Fruit fly (Drosophila melanogaster) whole organism, embryonic: ENCODE results near the gene sinu.

ENCODE experiments used
- Atf3 ChIP-seq: fragments of 200-800 bp; sonication (Bioruptor generic); optimal IDR thresholded peaks from 3 replicates; lab custom pipeline; 2016; ENCODE audit warnings: missing biosample characterization, missing genetic modification characterization
- BEAF-32 ChIP-seq: fragments of 200-800 bp; sonication (Bioruptor generic); optimal IDR thresholded peaks from 3 replicates; lab custom pipeline; 2017; ENCODE audit warnings: missing biosample characterization, missing genetic modification characterization, mild to moderate bottlenecking, moderate library complexity, missing genetic modification reagents
- CG10431 ChIP-seq: fragments of 200-800 bp; sonication (Bioruptor generic); optimal IDR thresholded peaks from 3 replicates; lab custom pipeline; 2018; ENCODE audit warnings: missing biosample characterization, mild to moderate bottlenecking, missing genetic modification characterization
- CG12104 ChIP-seq: fragments of 200-800 bp; sonication (Bioruptor generic); optimal IDR thresholded peaks from 3 replicates; lab custom pipeline; 2016; ENCODE audit warnings: missing biosample characterization, missing genetic modification characterization
- CG13424 ChIP-seq: fragments of 200-800 bp; sonication (Bioruptor generic); optimal IDR thresholded peaks from 2 replicates; lab custom pipeline; 2019; ENCODE audit warnings: missing biosample characterization, mild to moderate bottlenecking, missing genetic modification characterization, moderate library complexity
- CG1602 ChIP-seq: fragments of 200-800 bp; sonication (Bioruptor generic); optimal IDR thresholded peaks from 3 replicates; lab custom pipeline; 2016; ENCODE audit warnings: missing biosample characterization, missing genetic modification characterization
- CG16779 ChIP-seq: fragments of 200-800 bp; sonication (Bioruptor generic); IDR thresholded peaks from 2 replicates; pipeline ENCODE4 v1.3.6; 2022; ENCODE audit warnings: missing biosample characterization, missing genetic modification characterization
- CG17359 ChIP-seq: fragments of 200-800 bp; sonication (Bioruptor generic); optimal IDR thresholded peaks from 3 replicates; lab custom pipeline; 2018; ENCODE audit warnings: missing biosample characterization, mild to moderate bottlenecking, missing genetic modification characterization, moderate library complexity
- CG17568 ChIP-seq: fragments of 200-800 bp; sonication (Bioruptor generic); optimal IDR thresholded peaks from 2 replicates; lab custom pipeline; 2018; ENCODE audit warnings: missing biosample characterization, mild to moderate bottlenecking, missing genetic modification characterization, moderate library complexity
- CG3065 ChIP-seq: fragments of 200-800 bp; sonication (Bioruptor generic); optimal IDR thresholded peaks from 2 replicates; lab custom pipeline; 2016; ENCODE audit warnings: missing biosample characterization, missing genetic modification characterization
- CG31224 ChIP-seq: fragments of 200-800 bp; sonication (Bioruptor generic); IDR thresholded peaks from 2 replicates; pipeline ENCODE4 v1.3.6; 2022; ENCODE audit warnings: missing biosample characterization, missing genetic modification characterization
- CG31388 ChIP-seq: fragments of 200-800 bp; sonication (Bioruptor generic); optimal IDR thresholded peaks from 2 replicates; lab custom pipeline; 2016; ENCODE audit warnings: missing biosample characterization, missing genetic modification characterization
- CG3163 ChIP-seq: fragments of 200-800 bp; sonication (Bioruptor generic); optimal IDR thresholded peaks from 3 replicates; lab custom pipeline; 2016; ENCODE audit warnings: missing biosample characterization, missing genetic modification characterization
- CG42726 ChIP-seq: fragments of 200-800 bp; sonication (Bioruptor generic); IDR thresholded peaks from 2 replicates; pipeline ENCODE4 v1.3.6; 2022; ENCODE audit warnings: missing biosample characterization, missing genetic modification characterization; ENCODE audit not compliant: partially characterized antibody
- CG4360 ChIP-seq: fragments of 200-800 bp; sonication (Bioruptor generic); IDR thresholded peaks from 2 replicates; pipeline ENCODE4 v1.3.6; 2022; ENCODE audit warnings: missing biosample characterization, missing genetic modification characterization
- CG4854 ChIP-seq: fragments of 200-800 bp; sonication (Bioruptor generic); optimal IDR thresholded peaks from 2 replicates; lab custom pipeline; 2016; ENCODE audit warnings: missing biosample characterization, missing genetic modification characterization, inconsistent platforms
- CG6689 ChIP-seq: fragments of 200-800 bp; sonication (Bioruptor generic); IDR thresholded peaks from 2 replicates; pipeline ENCODE4 v1.3.6; 2022; ENCODE audit warnings: missing biosample characterization, missing genetic modification characterization
- CG7271 ChIP-seq: fragments of 200-800 bp; sonication (Bioruptor generic); optimal IDR thresholded peaks from 2 replicates; lab custom pipeline; 2018; ENCODE audit warnings: missing biosample characterization, mild to moderate bottlenecking, missing genetic modification characterization, moderate library complexity
- CG8765 ChIP-seq: fragments of 200-800 bp; sonication (Bioruptor generic); IDR thresholded peaks from 2 replicates; pipeline ENCODE4 v1.3.6; 2022; ENCODE audit warnings: missing biosample characterization, missing genetic modification characterization
- CG9215 ChIP-seq: fragments of 200-800 bp; sonication (Bioruptor generic); IDR thresholded peaks from 2 replicates; pipeline ENCODE4 v1.3.6; 2022; ENCODE audit warnings: missing biosample characterization, missing genetic modification characterization
- D ChIP-seq, 2 experiments: fragments of 200-800 bp in 1 of 2; fragments of >200 bp in 1 of 2; sonication (Bioruptor generic) in 1 of 2; optimal IDR thresholded peaks; 2 replicates in 1 of 2; 3 replicates in 1 of 2; lab custom pipeline; 2017; ENCODE audit warnings: mild to moderate bottlenecking in 1 of 2, missing biosample characterization in 1 of 2, missing genetic modification characterization in 1 of 2, missing genetic modification reagents in 1 of 2
- D19B ChIP-seq: fragments of 200-800 bp; sonication (Bioruptor generic); optimal IDR thresholded peaks from 2 replicates; lab custom pipeline; 2017; ENCODE audit warnings: missing biosample characterization, mild to moderate bottlenecking, missing genetic modification characterization
- Dip3 ChIP-seq: fragments of 200-800 bp; sonication (Bioruptor generic); optimal IDR thresholded peaks from 3 replicates; lab custom pipeline; 2016; ENCODE audit warnings: missing biosample characterization, missing genetic modification characterization
- Dll ChIP-seq: fragments of 200-800 bp; sonication (Bioruptor generic); IDR thresholded peaks from 4 replicates; pipeline ENCODE4 v1.3.6; 2022; ENCODE audit warnings: missing biosample characterization, missing genetic modification characterization; ENCODE audit not compliant: partially characterized antibody
- Drgx ChIP-seq: fragments of 200-800 bp; sonication (Bioruptor generic); IDR thresholded peaks from 2 replicates; pipeline ENCODE4 v1.3.6; 2022; ENCODE audit warnings: missing biosample characterization, missing genetic modification characterization
- Hey ChIP-seq: fragments of 200-800 bp; sonication (Bioruptor generic); optimal IDR thresholded peaks from 3 replicates; lab custom pipeline; 2018; ENCODE audit warnings: missing biosample characterization, mild to moderate bottlenecking, missing genetic modification characterization
- Hr39 ChIP-seq: fragments of >200 bp; optimal IDR thresholded peaks from 2 replicates; lab custom pipeline; 2017
- Hr78 ChIP-seq, 2 experiments: fragments of 200-800 bp in 1 of 2; fragments of >200 bp in 1 of 2; sonication (Bioruptor generic) in 1 of 2; optimal IDR thresholded peaks; 2 replicates each; lab custom pipeline; 2017 to 2019; ENCODE audit warnings: missing biosample characterization in 2 of 2, missing genetic modification characterization in 2 of 2, mild to moderate bottlenecking in 1 of 2, moderate library complexity in 1 of 2
- Med ChIP-seq: fragments of 200-800 bp; sonication (Bioruptor generic); peaks from one replicate; lab custom pipeline; 2016; ENCODE audit warnings: missing biosample characterization, missing genetic modification characterization, mild to moderate bottlenecking, inconsistent platforms, moderate library complexity
- NC2β ChIP-seq: fragments of 200-800 bp; sonication (Bioruptor generic); optimal IDR thresholded peaks from 2 replicates; lab custom pipeline; 2016; ENCODE audit warnings: missing biosample characterization, missing genetic modification characterization
- Pdp1 ChIP-seq, 2 experiments: fragments of 200-800 bp; sonication (Bioruptor generic); optimal IDR thresholded peaks; 3 replicates each; lab custom pipeline; 2016; ENCODE audit warnings: missing biosample characterization in 2 of 2, missing genetic modification characterization in 2 of 2, mild to moderate bottlenecking in 1 of 2, moderate library complexity in 1 of 2
- Sin3A ChIP-seq: fragments of >200 bp; optimal IDR thresholded peaks from 2 replicates; lab custom pipeline; 2018
- TFAM ChIP-seq: fragments of 200-800 bp; sonication (Bioruptor generic); optimal IDR thresholded peaks from 2 replicates; lab custom pipeline; 2017; ENCODE audit warnings: missing biosample characterization, missing genetic modification characterization, inconsistent platforms
- ase ChIP-seq: fragments of 200-800 bp; sonication (Bioruptor generic); IDR thresholded peaks from 3 replicates; pipeline ENCODE4 v1.3.6; 2022; ENCODE audit warnings: missing biosample characterization, missing genetic modification characterization
- bowl ChIP-seq: fragments of 200-800 bp; sonication (Bioruptor generic); IDR thresholded peaks from 2 replicates; pipeline ENCODE4 v1.3.6; 2022; ENCODE audit warnings: missing biosample characterization, missing genetic modification characterization
- cwo ChIP-seq: fragments of 200-800 bp; sonication (Bioruptor generic); optimal IDR thresholded peaks from 3 replicates; lab custom pipeline; 2017; ENCODE audit warnings: missing biosample characterization, missing genetic modification characterization, mild to moderate bottlenecking, moderate library complexity, missing genetic modification reagents
- danr ChIP-seq: fragments of 200-800 bp; sonication (Bioruptor generic); IDR thresholded peaks from 2 replicates; pipeline ENCODE4 v1.3.6; 2022; ENCODE audit warnings: missing biosample characterization, missing genetic modification characterization
- dysf ChIP-seq: fragments of 200-800 bp; sonication (Bioruptor generic); IDR thresholded peaks from 3 replicates; pipeline ENCODE4 v1.3.6; 2022; ENCODE audit warnings: missing biosample characterization, missing genetic modification characterization
- esg ChIP-seq: fragments of 200-800 bp; sonication (Bioruptor generic); conservative IDR thresholded peaks from 2 replicates; pipeline ENCODE4 v1.3.6; 2022; ENCODE audit warnings: missing biosample characterization, missing genetic modification characterization
- eyg ChIP-seq: fragments of 200-800 bp; sonication (Bioruptor generic); optimal IDR thresholded peaks from 3 replicates; lab custom pipeline; 2016; ENCODE audit warnings: missing biosample characterization, missing genetic modification characterization
- grn ChIP-seq: fragments of 200-800 bp; sonication (Bioruptor generic); optimal IDR thresholded peaks from 3 replicates; lab custom pipeline; 2017; ENCODE audit warnings: missing biosample characterization, missing genetic modification characterization
- gt ChIP-seq: fragments of 200-800 bp; sonication (Bioruptor generic); IDR thresholded peaks from 2 replicates; pipeline ENCODE4 v1.3.6; 2022; ENCODE audit warnings: missing biosample characterization, missing genetic modification characterization
- oc ChIP-seq: fragments of 200-800 bp; sonication (Bioruptor generic); optimal IDR thresholded peaks from 2 replicates; lab custom pipeline; 2018; ENCODE audit warnings: missing biosample characterization, mild to moderate bottlenecking, missing genetic modification characterization, moderate library complexity
- otp ChIP-seq: fragments of 200-800 bp; sonication (Bioruptor generic); IDR thresholded peaks from 3 replicates; pipeline ENCODE4, ENCODE4 v1.3.6; 2022; ENCODE audit warnings: missing biosample characterization, missing genetic modification characterization
- pb ChIP-seq: fragments of 200-800 bp; sonication (Bioruptor generic); optimal IDR thresholded peaks from 3 replicates; lab custom pipeline; 2016; ENCODE audit warnings: missing biosample characterization, missing genetic modification characterization
- pfk ChIP-seq: fragments of 200-800 bp; sonication (Bioruptor generic); optimal IDR thresholded peaks from 2 replicates; lab custom pipeline; 2018; ENCODE audit warnings: missing biosample characterization, mild to moderate bottlenecking, missing genetic modification characterization, moderate library complexity
- pnt ChIP-seq: fragments of 200-800 bp; sonication (Bioruptor generic); optimal IDR thresholded peaks from 3 replicates; lab custom pipeline; 2016; ENCODE audit warnings: missing biosample characterization, missing genetic modification characterization
- ro ChIP-seq: fragments of 200-800 bp; sonication (Bioruptor generic); IDR thresholded peaks from 2 replicates; pipeline ENCODE4 v1.3.6; 2022; ENCODE audit warnings: missing biosample characterization, missing genetic modification characterization
- sd ChIP-seq: fragments of 200-800 bp; sonication (Bioruptor generic); optimal IDR thresholded peaks from 3 replicates; lab custom pipeline; 2018; ENCODE audit warnings: missing biosample characterization, mild to moderate bottlenecking, missing genetic modification characterization, moderate library complexity
- ttk ChIP-seq: fragments of 200-800 bp; sonication (Bioruptor generic); IDR thresholded peaks from 2 replicates; pipeline ENCODE4 v2.1.2; 2022; ENCODE audit warnings: missing biosample characterization, missing genetic modification characterization
- zen ChIP-seq: fragments of 200-800 bp; sonication (Bioruptor generic); optimal IDR thresholded peaks from 3 replicates; lab custom pipeline; 2018; ENCODE audit warnings: missing biosample characterization, mild to moderate bottlenecking, missing genetic modification characterization, moderate library complexity
- zen2 ChIP-seq: fragments of 200-800 bp; sonication (Bioruptor generic); IDR thresholded peaks from 3 replicates; pipeline ENCODE4 v1.3.6; 2022; ENCODE audit warnings: missing biosample characterization, missing genetic modification characterization; ENCODE audit not compliant: partially characterized antibody

sinu gene

DNA sequence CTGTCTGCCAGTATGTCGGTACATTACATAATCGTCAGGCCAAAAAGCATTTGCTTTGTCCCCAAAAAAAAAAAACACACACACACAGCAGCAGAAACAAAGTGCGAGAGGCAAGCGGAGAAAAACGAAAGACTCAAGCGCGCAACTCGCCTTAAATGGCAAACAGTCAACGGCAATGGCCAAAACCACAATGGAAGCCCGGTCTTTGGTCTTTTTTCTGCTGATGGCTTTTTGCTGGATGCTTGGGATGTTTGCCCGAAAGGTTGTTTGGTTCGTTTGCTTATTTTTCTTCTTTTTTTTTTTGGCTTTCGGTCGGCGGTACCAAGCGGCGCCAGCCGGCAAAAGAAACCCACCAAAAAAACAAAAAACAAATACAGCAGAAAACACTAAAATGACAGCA, 9.7 kb upstream of the sinu start (continued):
- TF ChIP-seq CG4854 (GFP tag; lab: Kevin White, UChicago) = no peak
- TF ChIP-seq CG3163 (GFP tag; lab: Kevin White, UChicago) = no peak
- TF ChIP-seq danr = no peak
- no peak for TF ChIP-seq esg (GFP tag; lab: Robert Waterston, UW)
- TF ChIP-seq CG3065 (GFP tag; lab: Kevin White, UChicago) = no peak
- no peak for TF ChIP-seq NC2β
- TF ChIP-seq CG13424 (tag; lab: Kevin White, UChicago) = no peak
- TF ChIP-seq Hey (tag; lab: Kevin White, UChicago) = no peak
- no peak for TF ChIP-seq dysf (GFP tag; lab: Robert Waterston, UW)
- TF ChIP-seq Sin3A (lab: Kevin White, UChicago) = no peak
- no peak for TF ChIP-seq Hr39 (lab: Kevin White, UChicago)
- TF ChIP-seq CG31224 (GFP tag; lab: Robert Waterston, UW) = no peak
- TF ChIP-seq zen = no peak
- no peak for TF ChIP-seq oc (tag; lab: Kevin White, UChicago)
- no peak for TF ChIP-seq CG10431 (GFP tag; lab: Kevin White, UChicago)
- no peak for TF ChIP-seq BEAF-32 (GFP tag; lab: Kevin White, UChicago)
- TF ChIP-seq Dip3 (GFP tag; lab: Kevin White, UChicago) = no peak
- TF ChIP-seq pb (GFP tag; lab: Kevin White, UChicago) = no peak
- TF ChIP-seq CG31388 (GFP tag; lab: Kevin White, UChicago) = no peak
- no peak for TF ChIP-seq CG8765 (GFP tag; lab: Robert Waterston, UW)
- TF ChIP-seq Atf3 (GFP tag; lab: Kevin White, UChicago) = no peak
- no peak for TF ChIP-seq CG7271 (tag; lab: Kevin White, UChicago)
- TF ChIP-seq D19B (GFP tag; lab: Kevin White, UChicago) = no peak
- TF ChIP-seq gt (GFP tag; lab: Robert Waterston, UW) = no peak
- no peak for TF ChIP-seq CG16779 (GFP tag; lab: Robert Waterston, UW)
- peak in 1 of 2 experiments; percentile 75 for TF ChIP-seq Pdp1 (GFP tag; optimal IDR thresholded peaks at IDR 0.05; lab: Kevin White, UChicago)
- no peak for TF ChIP-seq CG42726 (GFP tag; lab: Robert Waterston, UW)
- no peak for TF ChIP-seq otp (GFP tag; lab: Robert Waterston, UW)
- TF ChIP-seq bowl (GFP tag; lab: Robert Waterston, UW) = no peak
- TF ChIP-seq grn (GFP tag; lab: Kevin White, UChicago) = no peak
- peak; percentile 31; the same call in 1 of the 2 replicates for TF ChIP-seq Drgx

DNA sequence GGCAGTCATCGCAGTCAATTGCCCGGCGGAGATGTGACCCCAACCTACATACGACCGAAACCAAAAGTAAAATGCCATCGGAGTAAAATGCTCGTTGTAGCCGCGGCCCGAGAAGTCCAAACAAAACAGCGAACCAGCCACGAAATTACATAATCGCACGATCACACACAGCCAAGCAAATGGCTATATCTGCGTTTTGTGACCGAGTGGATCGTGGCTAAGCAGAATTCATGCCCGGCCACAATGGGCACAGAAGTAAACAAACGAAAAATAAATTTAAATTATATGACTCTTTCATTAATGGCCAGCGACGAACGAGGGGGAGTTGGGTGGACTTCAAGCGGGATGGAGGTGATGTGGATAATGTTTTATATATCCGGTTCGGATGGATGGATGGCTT, 8.3 kb upstream of the sinu start:
- TF ChIP-seq bowl (GFP tag; lab: Robert Waterston, UW) = no peak
- no peak for TF ChIP-seq eyg (GFP tag; lab: Kevin White, UChicago)
- no peak for TF ChIP-seq CG1602 (GFP tag; lab: Kevin White, UChicago)
- no peak for TF ChIP-seq CG9215 (GFP tag; lab: Robert Waterston, UW)
- TF ChIP-seq pnt (GFP tag; lab: Kevin White, UChicago) = no peak
- no peak for TF ChIP-seq Dll
- peak in 1 of 2 experiments; percentile 4 for TF ChIP-seq Hr78 (GFP tag; optimal IDR thresholded peaks at IDR 0.05; lab: Kevin White, UChicago)
- TF ChIP-seq CG6689 (GFP tag; lab: Robert Waterston, UW) = no peak
- no peak for TF ChIP-seq TFAM (GFP tag; lab: Kevin White, UChicago)
- TF ChIP-seq cwo (GFP tag; lab: Kevin White, UChicago) = no peak
- no peak for TF ChIP-seq ttk (GFP tag; lab: Robert Waterston, UW)
- peak; percentile 55 for TF ChIP-seq Med (GFP tag; lab: Kevin White, UChicago)
- no peak for TF ChIP-seq ro (GFP tag; lab: Robert Waterston, UW)
- no peak for TF ChIP-seq D (optimal IDR thresholded peaks at IDR 0.05; lab: Kevin White, UChicago)
- no peak for TF ChIP-seq D (GFP tag; optimal IDR thresholded peaks at IDR 0.05; lab: Kevin White, UChicago)
- peak; percentile 50 for TF ChIP-seq sd
- no peak for TF ChIP-seq CG12104 (GFP tag; lab: Kevin White, UChicago)
- no peak for TF ChIP-seq pfk (GFP tag; lab: Kevin White, UChicago)
- TF ChIP-seq ase (GFP tag; lab: Robert Waterston, UW) = no peak
- TF ChIP-seq CG17568 (GFP tag; lab: Kevin White, UChicago) = no peak
- no peak for TF ChIP-seq zen2
- TF ChIP-seq Pdp1 (GFP tag; optimal IDR thresholded peaks at IDR 0.05; lab: Kevin White, UChicago) = peak in 1 of 2 experiments; percentile 71
- TF ChIP-seq CG17359 (tag; lab: Kevin White, UChicago) = no peak
- no peak for TF ChIP-seq CG4360
